Worm (Caenorhabditis elegans) whole organism, late embryonic: ENCODE data around the gene pinn-4.

Source experiments
- C08G9.2 ChIP-seq: sonication (generic microtip); optimal IDR thresholded peaks from 2 replicates; lab custom pipeline; 2016; ENCODE audit warnings: mild to moderate bottlenecking, missing genetic modification characterization, moderate library complexity, missing compliant biosample characterization
- C38D4.7 ChIP-seq: fragments of 200-800 bp; sonication (Bioruptor generic); optimal IDR thresholded peaks from 2 replicates; lab custom pipeline; 2018; ENCODE audit warnings: mild to moderate bottlenecking, missing genetic modification characterization, moderate library complexity, missing compliant biosample characterization
- F13H6.1 ChIP-seq: sonication (generic microtip); optimal IDR thresholded peaks from 2 replicates; lab custom pipeline; 2016; ENCODE audit warnings: missing genetic modification characterization, missing compliant biosample characterization
- T23F11.4 ChIP-seq: fragments of 200-800 bp; sonication (Bioruptor generic); optimal IDR thresholded peaks from 2 replicates; lab custom pipeline; 2018; ENCODE audit warnings: mild to moderate bottlenecking, missing genetic modification characterization, missing compliant biosample characterization
- ahr-1 ChIP-seq: sonication (generic microtip); optimal IDR thresholded peaks from 2 replicates; lab custom pipeline; 2016; ENCODE audit warnings: missing genetic modification characterization, missing compliant biosample characterization
- ceh-14 ChIP-seq: sonication (generic microtip); optimal IDR thresholded peaks from 2 replicates; lab custom pipeline; 2016; ENCODE audit warnings: missing genotype, missing genetic modification characterization, missing compliant biosample characterization
- ceh-18 ChIP-seq: sonication (generic microtip); optimal IDR thresholded peaks from 2 replicates; lab custom pipeline; 2016; ENCODE audit warnings: missing genetic modification characterization, missing compliant biosample characterization
- ceh-19 ChIP-seq: fragments of 200-800 bp; sonication (Bioruptor generic); optimal IDR thresholded peaks from 2 replicates; lab custom pipeline; 2018; ENCODE audit warnings: mild to moderate bottlenecking, missing genetic modification characterization, missing compliant biosample characterization
- ceh-22 ChIP-seq: sonication (generic microtip); optimal IDR thresholded peaks from 2 replicates; lab custom pipeline; 2017; ENCODE audit warnings: missing biosample characterization, missing genetic modification characterization
- ceh-24 ChIP-seq: sonication (generic microtip); optimal IDR thresholded peaks from 2 replicates; lab custom pipeline; 2016; ENCODE audit warnings: mild to moderate bottlenecking, missing genetic modification characterization, missing compliant biosample characterization
- ceh-31 ChIP-seq: sonication (generic microtip); optimal IDR thresholded peaks from 2 replicates; lab custom pipeline; 2016; ENCODE audit warnings: missing genetic modification characterization, missing compliant biosample characterization
- ceh-45 ChIP-seq: fragments of 200-800 bp; sonication (Bioruptor generic); IDR thresholded peaks from 2 replicates; pipeline ENCODE4 v1.3.6; 2022; ENCODE audit warnings: missing genetic modification reagents, missing genetic modification characterization, missing compliant biosample characterization
- ceh-48 ChIP-seq: sonication (generic microtip); optimal IDR thresholded peaks from 2 replicates; lab custom pipeline; 2016; ENCODE audit warnings: missing genetic modification characterization, inconsistent platforms, missing compliant biosample characterization
- ceh-9 ChIP-seq: sonication (generic microtip); optimal IDR thresholded peaks from 2 replicates; lab custom pipeline; 2016; ENCODE audit warnings: mild to moderate bottlenecking, missing genetic modification characterization, inconsistent platforms, missing compliant biosample characterization
- che-1 ChIP-seq: sonication (generic microtip); optimal IDR thresholded peaks from 2 replicates; lab custom pipeline; 2016; ENCODE audit warnings: mild to moderate bottlenecking, missing genetic modification characterization, missing compliant biosample characterization
- dmd-4 ChIP-seq: sonication (generic microtip); optimal IDR thresholded peaks from 2 replicates; lab custom pipeline; 2016; ENCODE audit warnings: borderline replicate concordance, missing genetic modification characterization, missing compliant biosample characterization
- dve-1 ChIP-seq: sonication (generic microtip); optimal IDR thresholded peaks from 2 replicates; lab custom pipeline; 2017; ENCODE audit warnings: antibody characterized with exemption, mild to moderate bottlenecking, missing genetic modification characterization, missing compliant biosample characterization
- elt-2 ChIP-seq: sonication (generic microtip); optimal IDR thresholded peaks from 2 replicates; lab custom pipeline; 2016; ENCODE audit warnings: missing genetic modification reagents, missing genetic modification characterization, missing compliant biosample characterization
- elt-4 ChIP-seq: sonication (generic microtip); optimal IDR thresholded peaks from 2 replicates; lab custom pipeline; 2016; ENCODE audit warnings: missing genetic modification characterization, missing compliant biosample characterization
- ets-4 ChIP-seq: sonication (generic microtip); optimal IDR thresholded peaks from 2 replicates; lab custom pipeline; 2016; ENCODE audit warnings: missing genetic modification characterization, missing compliant biosample characterization
- eyg-1 ChIP-seq: sonication (generic microtip); optimal IDR thresholded peaks from 2 replicates; lab custom pipeline; 2016; ENCODE audit warnings: missing genotype, missing genetic modification characterization, missing compliant biosample characterization
- fax-1 ChIP-seq: sonication (generic microtip); optimal IDR thresholded peaks from 2 replicates; lab custom pipeline; 2016; ENCODE audit warnings: missing genotype, missing genetic modification characterization, missing compliant biosample characterization
- gmeb-2 ChIP-seq: sonication (generic microtip); optimal IDR thresholded peaks from 2 replicates; lab custom pipeline; 2016; ENCODE audit warnings: missing genetic modification characterization, inconsistent platforms, missing compliant biosample characterization
- hlh-6 ChIP-seq: sonication (generic microtip); optimal IDR thresholded peaks from 2 replicates; lab custom pipeline; 2016; ENCODE audit warnings: missing genotype, missing genetic modification characterization, missing compliant biosample characterization
- hlh-8 ChIP-seq: sonication (generic microtip); optimal IDR thresholded peaks from 2 replicates; lab custom pipeline; 2016; ENCODE audit warnings: missing genotype, missing genetic modification characterization, missing compliant biosample characterization
- lim-6 ChIP-seq: sonication (generic microtip); optimal IDR thresholded peaks from 2 replicates; lab custom pipeline; 2016; ENCODE audit warnings: missing genetic modification characterization, missing compliant biosample characterization
- mec-3 ChIP-seq: sonication (generic microtip); optimal IDR thresholded peaks from 2 replicates; lab custom pipeline; 2016; ENCODE audit warnings: borderline replicate concordance, missing genetic modification characterization, missing compliant biosample characterization
- nfya-1 ChIP-seq: sonication (generic microtip); optimal IDR thresholded peaks from 2 replicates; lab custom pipeline; 2017; ENCODE audit warnings: missing genetic modification characterization, mild to moderate bottlenecking, missing compliant biosample characterization, antibody characterized with exemption, moderate library complexity
- nhr-11 ChIP-seq: fragments of 150-350 bp; optimal IDR thresholded peaks from 2 replicates; lab custom pipeline; 2014; ENCODE audit warnings: missing biosample characterization, missing genetic modification characterization
- pqm-1 ChIP-seq: sonication (generic microtip); optimal IDR thresholded peaks from 2 replicates; lab custom pipeline; 2016; ENCODE audit warnings: missing genetic modification characterization, missing compliant biosample characterization
- pros-1 ChIP-seq: fragments of 150-350 bp; optimal IDR thresholded peaks from 2 replicates; lab custom pipeline; 2014; ENCODE audit warnings: missing biosample characterization, missing genetic modification reagents, missing genetic modification characterization
- ref-2 ChIP-seq: sonication (generic microtip); optimal IDR thresholded peaks from 2 replicates; lab custom pipeline; 2016; ENCODE audit warnings: missing genetic modification characterization, missing compliant biosample characterization
- rnt-1 ChIP-seq: sonication (generic microtip); optimal IDR thresholded peaks from 2 replicates; lab custom pipeline; 2016; ENCODE audit warnings: missing genetic modification characterization, missing compliant biosample characterization
- sdc-2 ChIP-seq: sonication (generic microtip); optimal IDR thresholded peaks from 2 replicates; lab custom pipeline; 2016; ENCODE audit warnings: missing genotype, missing genetic modification characterization, missing compliant biosample characterization
- sox-2 ChIP-seq: fragments of 200-800 bp; sonication (Bioruptor generic); IDR thresholded peaks from 2 replicates; pipeline ENCODE4 v1.3.6; 2022; ENCODE audit warnings: missing genetic modification reagents, missing genetic modification characterization, missing compliant biosample characterization
- sox-4 ChIP-seq: sonication (generic microtip); optimal IDR thresholded peaks from 2 replicates; lab custom pipeline; 2017; ENCODE audit warnings: mild to moderate bottlenecking, missing genetic modification characterization, inconsistent platforms, missing compliant biosample characterization
- tbx-2 ChIP-seq: sonication (generic microtip); optimal IDR thresholded peaks from 2 replicates; lab custom pipeline; 2016; ENCODE audit warnings: missing genetic modification characterization, missing compliant biosample characterization
- tbx-7 ChIP-seq: sonication (generic microtip); optimal IDR thresholded peaks from 2 replicates; lab custom pipeline; 2016; ENCODE audit warnings: missing genotype, missing genetic modification characterization, missing compliant biosample characterization
- unc-3 ChIP-seq, 2 experiments: fragments of 200-800 bp in 1 of 2; sonication (Bioruptor generic) in 1 of 2; sonication (generic microtip) in 1 of 2; conservative IDR thresholded peaks in 1 of 2; optimal IDR thresholded peaks in 1 of 2; 2 replicates each; pipeline versions ENCODE4 v1.3.6 to Lab custom; 2016 to 2022; ENCODE audit warnings: missing compliant biosample characterization in 2 of 2, missing genetic modification characterization in 2 of 2, missing genetic modification reagents in 1 of 2
- unc-42 ChIP-seq: sonication (generic microtip); optimal IDR thresholded peaks from 2 replicates; lab custom pipeline; 2016; ENCODE audit warnings: missing genotype, missing genetic modification characterization, missing compliant biosample characterization
- unc-55 ChIP-seq: sonication (generic microtip); optimal IDR thresholded peaks from 2 replicates; lab custom pipeline; 2017; ENCODE audit warnings: missing biosample characterization, missing genetic modification reagents, missing genetic modification characterization
- unc-86 ChIP-seq: sonication (generic microtip); optimal IDR thresholded peaks from 2 replicates; lab custom pipeline; 2016; ENCODE audit warnings: missing genetic modification characterization, missing compliant biosample characterization
- zip-5 ChIP-seq: sonication (generic microtip); optimal IDR thresholded peaks from 2 replicates; lab custom pipeline; 2016; ENCODE audit warnings: missing genetic modification characterization, missing compliant biosample characterization
- ztf-16 ChIP-seq: sonication (generic microtip); optimal IDR thresholded peaks from 2 replicates; lab custom pipeline; 2017; ENCODE audit warnings: missing genetic modification characterization, missing compliant biosample characterization

pinn-4 gene

DNA sequence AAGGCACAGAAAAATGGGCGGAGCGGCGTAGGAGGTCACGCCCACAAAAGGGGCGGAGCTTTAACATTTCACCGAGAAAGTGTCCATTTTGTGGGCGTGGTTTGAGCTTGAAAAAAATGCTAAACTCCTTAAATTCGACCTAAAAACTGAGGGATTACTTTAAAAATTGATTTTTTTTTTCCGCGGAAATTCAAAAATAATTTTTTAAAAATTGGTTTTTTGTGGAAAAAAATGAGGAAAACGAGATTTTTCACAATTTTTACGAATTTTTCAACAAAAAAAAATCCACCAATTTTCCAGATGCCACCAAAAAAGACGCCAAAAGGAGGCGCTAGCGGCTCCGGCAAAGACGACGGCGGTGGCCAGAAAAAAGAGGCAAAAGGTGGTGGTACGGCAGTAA is at the start of gene pinn-4:
pinn-4 (plus strand) TSS at position 301 of the 400 bp plus-strand sequence.
- TF ChIP-seq ceh-19 = no peak
- TF ChIP-seq dve-1 (tag; lab: Kevin White, UChicago) = no peak
- TF ChIP-seq nfya-1 (tag; lab: Kevin White, UChicago) = no peak
- no peak for TF ChIP-seq sdc-2
- no peak for TF ChIP-seq ceh-9 (tag; lab: Kevin White, UChicago)
- no peak for TF ChIP-seq ref-2 (tag; lab: Kevin White, UChicago)
- TF ChIP-seq mec-3 (tag; lab: Kevin White, UChicago) = no peak
- no peak for TF ChIP-seq C38D4.7 (GFP tag; lab: Kevin White, UChicago)
- TF ChIP-seq ceh-22 (tag; lab: Kevin White, UChicago) = no peak
- no peak for TF ChIP-seq ceh-48
- no peak for TF ChIP-seq tbx-2 (tag; lab: Kevin White, UChicago)
- no peak for TF ChIP-seq unc-86 (tag; lab: Kevin White, UChicago)
- no peak for TF ChIP-seq tbx-7 (tag; lab: Kevin White, UChicago)
- no peak for TF ChIP-seq unc-55
- no peak for TF ChIP-seq ets-4 (tag; lab: Kevin White, UChicago)
- TF ChIP-seq unc-42 (tag; lab: Kevin White, UChicago) = no peak
- no peak for TF ChIP-seq T23F11.4 (GFP tag; lab: Kevin White, UChicago)
- no peak for TF ChIP-seq F13H6.1 (tag; lab: Kevin White, UChicago)
- TF ChIP-seq dmd-4 (tag; lab: Kevin White, UChicago) = no peak
- TF ChIP-seq, all 69 proteins: peak for 0

DNA sequence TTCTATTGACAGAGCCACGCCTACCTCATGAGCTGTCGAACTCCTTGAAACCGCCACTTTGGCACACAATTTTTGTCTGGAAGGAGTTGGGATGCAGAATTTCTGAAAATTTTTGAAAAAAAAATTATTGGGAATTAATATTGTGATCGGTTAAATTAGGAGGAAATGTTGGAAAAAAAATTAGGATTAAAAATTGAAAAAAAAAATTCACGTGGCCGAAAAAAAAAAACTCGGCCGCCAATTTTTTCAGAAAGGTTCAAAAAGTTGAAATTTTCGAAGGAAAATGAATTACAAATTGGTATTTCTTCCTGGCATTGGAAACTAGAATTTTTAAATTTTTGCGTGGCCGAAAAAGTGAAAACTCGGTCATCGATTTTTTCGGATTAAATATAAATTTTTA is 46.7 kb upstream of the pinn-4 start, which contains the start of gene dmsr-3:
dmsr-3 (minus strand) TSS at position 101 of the 400 bp plus-strand sequence.
- no peak for TF ChIP-seq unc-86 (tag; lab: Kevin White, UChicago)
- TF ChIP-seq unc-42 (tag; lab: Kevin White, UChicago) = no peak

DNA sequence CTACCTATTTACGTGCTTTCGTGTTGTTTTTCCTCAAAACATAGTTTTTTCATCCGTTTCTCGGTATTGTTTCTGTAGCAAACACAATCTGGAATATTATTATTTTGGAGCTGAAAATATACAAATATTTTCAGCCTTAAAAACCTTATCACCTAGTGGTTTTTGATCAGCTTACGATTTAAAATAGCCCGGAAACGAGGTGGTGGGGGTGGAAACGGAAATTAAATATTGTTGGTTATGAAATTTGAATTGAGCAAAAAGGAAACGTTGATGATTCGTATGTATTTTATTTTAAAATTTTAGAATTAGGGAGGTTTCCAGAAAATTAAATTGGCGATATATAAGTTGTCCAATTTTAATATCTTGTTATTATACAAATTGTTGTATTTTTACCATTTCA is 35.0 kb upstream of the pinn-4 start:
- TF ChIP-seq ceh-24 (tag; lab: Kevin White, UChicago) (no peak), ahr-1 (tag; lab: Kevin White, UChicago) (no peak), unc-3 (GFP tag; conservative IDR thresholded peaks at IDR 0.05; lab: Robert Waterston, UW) (no peak), unc-3 (tag; optimal IDR thresholded peaks at IDR 0.05; lab: Kevin White, UChicago) (no peak), sdc-2 (no peak), hlh-8 (tag; lab: Kevin White, UChicago) (no peak), dve-1 (tag; lab: Kevin White, UChicago) (no peak), pqm-1 (no peak), dmd-4 (tag; lab: Kevin White, UChicago) (no peak), pros-1 (tag; lab: Kevin White, UChicago) (no peak)

DNA sequence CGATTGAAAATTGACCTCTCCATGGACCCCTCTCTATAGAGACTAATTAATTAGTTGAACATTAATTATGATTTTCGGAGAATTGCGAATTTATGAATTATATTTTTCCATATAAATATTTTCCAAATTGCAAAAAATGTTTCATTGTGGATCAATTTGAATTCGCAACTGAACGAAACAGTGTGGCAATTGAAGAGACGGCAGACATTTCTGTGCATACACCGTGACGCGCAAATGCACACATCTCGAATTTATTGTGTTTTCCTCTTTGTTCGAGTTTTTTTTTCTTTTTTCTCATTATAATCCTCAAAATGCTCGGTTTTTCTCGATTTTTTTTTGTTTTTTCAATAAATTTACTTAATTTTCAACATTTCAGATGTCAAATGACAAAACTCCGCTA is 33.5 kb upstream of the pinn-4 start, which contains the start of gene Y48C3A.20:
Y48C3A.20 (plus strand) TSS at position 377 of the 400 bp plus-strand sequence.
- TF ChIP-seq eyg-1 (no peak), ceh-18 (tag; lab: Kevin White, UChicago) (no peak), F13H6.1 (tag; lab: Kevin White, UChicago) (no peak), lim-6 (tag; lab: Kevin White, UChicago) (no peak), C08G9.2 (tag; lab: Kevin White, UChicago) (no peak), che-1 (no peak), gmeb-2 (tag; lab: Kevin White, UChicago) (no peak), elt-2 (tag; lab: Kevin White, UChicago) (no peak), ceh-14 (tag; lab: Kevin White, UChicago) (peak; percentile 55), elt-4 (tag; lab: Kevin White, UChicago) (no peak), sox-2 (GFP tag; lab: Robert Waterston, UW) (peak; percentile 25; the same call in 1 of the 2 replicates), ceh-22 (tag; lab: Kevin White, UChicago) (no peak), pqm-1 (no peak), unc-55 (no peak), unc-3 (GFP tag; conservative IDR thresholded peaks at IDR 0.05; lab: Robert Waterston, UW) (no peak), unc-3 (tag; optimal IDR thresholded peaks at IDR 0.05; lab: Kevin White, UChicago) (no peak), ceh-45 (GFP tag; lab: Robert Waterston, UW) (no peak), fax-1 (tag; lab: Kevin White, UChicago) (no peak), ceh-48 (peak; percentile 27), ztf-16 (peak; percentile 24), nhr-11 (tag; lab: Kevin White, UChicago) (no peak), unc-42 (tag; lab: Kevin White, UChicago) (peak; percentile 50), hlh-6 (no peak), sox-4 (no peak), mec-3 (tag; lab: Kevin White, UChicago) (no peak), rnt-1 (no peak), dve-1 (tag; lab: Kevin White, UChicago) (peak; percentile 17), ceh-31 (peak; percentile 8), dmd-4 (tag; lab: Kevin White, UChicago) (no peak), pros-1 (tag; lab: Kevin White, UChicago) (no peak), zip-5 (tag; lab: Kevin White, UChicago) (no peak), ceh-19 (no peak)
